Fruit fly (Drosophila melanogaster) whole organism, prepupa: ENCODE data around the gene nkd.

Experiments used
- CG16779 ChIP-seq: fragments of 200-800 bp; sonication (Bioruptor generic); optimal IDR thresholded peaks from 3 replicates; lab custom pipeline; 2017; ENCODE audit warnings: missing biosample characterization, mild to moderate bottlenecking, missing genetic modification characterization
- esn ChIP-seq: fragments of 200-800 bp; sonication (Bioruptor generic); optimal IDR thresholded peaks from 2 replicates; lab custom pipeline; 2016; ENCODE audit warnings: missing biosample characterization, mild to moderate bottlenecking, missing genetic modification characterization, moderate library complexity
- topi ChIP-seq: fragments of 200-800 bp; sonication (Bioruptor generic); optimal IDR thresholded peaks from 3 replicates; lab custom pipeline; 2016; ENCODE audit warnings: missing biosample characterization, missing genetic modification characterization

dm6 chr3L:19063410-19063752, 18.1 kb upstream of the nkd start:
- no peak for TF ChIP-seq esn
- TF ChIP-seq CG16779 (tag; lab: Kevin White, UChicago): no peak
- TF ChIP-seq topi (GFP tag; lab: Kevin White, UChicago): no peak
